Fruit fly (Drosophila melanogaster): Measurements from ENCODE around the gene hwt.

hwt gene

dm6 chrX:12496930-12497329 is 71.3 kb downstream of the hwt start, which contains the start of gene mdu (continued):
- peak; percentile 39 for TF ChIP-seq Xbp1 (GFP tag; optimal IDR thresholded peaks at IDR 0.05)
- peak; percentile 71 for TF ChIP-seq CG17361 (GFP tag; IDR thresholded peaks at IDR 0.05)
- TF ChIP-seq dan (GFP tag; IDR thresholded peaks at IDR 0.05), result no peak
- TF ChIP-seq CG10209 (GFP tag; optimal IDR thresholded peaks at IDR 0.05), result peak; percentile 1
- TF ChIP-seq zen2 (GFP tag; IDR thresholded peaks at IDR 0.05; ENCODE audit: partially characterized antibody), result 0 out of 3 replicates have a peak, but pooled peaks have one; percentile 6
- TF ChIP-seq CG18599 (GFP tag; optimal IDR thresholded peaks at IDR 0.05), result peak; percentile 25
- TF ChIP-seq Oli (tag; optimal IDR thresholded peaks at IDR 0.05), result peak; percentile 19
- peak; percentile 49 for TF ChIP-seq Elba2 (GFP tag; optimal IDR thresholded peaks at IDR 0.05)
- no peak for TF ChIP-seq CG9727 (GFP tag; optimal IDR thresholded peaks at IDR 0.05)
- TF ChIP-seq gem (tag; optimal IDR thresholded peaks at IDR 0.05), result peak; percentile 57
- TF ChIP-seq CG16815 (GFP tag; optimal IDR thresholded peaks at IDR 0.05), result peak; percentile 3
- TF ChIP-seq onecut (GFP tag; IDR thresholded peaks at IDR 0.05), result no peak
- TF ChIP-seq Dek (tag; optimal IDR thresholded peaks at IDR 0.05), result no peak
- TF ChIP-seq MBD-R2 (GFP tag; IDR thresholded peaks at IDR 0.05), result no peak; the same call in 1 of the 2 replicates
- no peak for TF ChIP-seq salm (tag; optimal IDR thresholded peaks at IDR 0.05)
- TF ChIP-seq CG11456 (GFP tag; IDR thresholded peaks at IDR 0.05), result no peak; the same call in 2 of the 3 replicates
- TF ChIP-seq nerfin-2 (GFP tag; IDR thresholded peaks at IDR 0.05; ENCODE audit: partially characterized antibody), result 0 out of 2 replicates have a peak, but pooled peaks have one; percentile 20
- TF ChIP-seq BEAF-32 (GFP tag; optimal IDR thresholded peaks at IDR 0.05), result peak; percentile 61
- TF ChIP-seq slbo (GFP tag; IDR thresholded peaks at IDR 0.05), result peak; percentile 72
- no peak for TF ChIP-seq nom (GFP tag; optimal IDR thresholded peaks at IDR 0.05)
- TF ChIP-seq CG7556 (GFP tag; optimal IDR thresholded peaks at IDR 0.05), result peak; percentile 31
- peak; percentile 19 for TF ChIP-seq Ets65A (GFP tag)
- TF ChIP-seq NfI (GFP tag; optimal IDR thresholded peaks at IDR 0.05), result no peak
- 0 out of 3 replicates have a peak, but pooled peaks have one; percentile 32 for TF ChIP-seq Dbx (GFP tag; IDR thresholded peaks at IDR 0.05)
- peak; percentile 48 for TF ChIP-seq ind (GFP tag; optimal IDR thresholded peaks at IDR 0.05)
- TF ChIP-seq CG16813 (GFP tag; IDR thresholded peaks at IDR 0.05; ENCODE audit: partially characterized antibody), result 0 out of 3 replicates have a peak, but pooled peaks have one; percentile 30
- peak; percentile 20 for TF ChIP-seq lilli (GFP tag; optimal IDR thresholded peaks at IDR 0.05)
- no peak for TF ChIP-seq CG11398 (GFP tag; optimal IDR thresholded peaks at IDR 0.05)
- peak; percentile 19; the same call in 1 of the 2 replicates for TF ChIP-seq Scr (GFP tag; IDR thresholded peaks at IDR 0.05; ENCODE audit: partially characterized antibody)
- TF ChIP-seq CG12155 (GFP tag; optimal IDR thresholded peaks at IDR 0.05), result no peak
- TF ChIP-seq Sox102F (GFP tag; optimal IDR thresholded peaks at IDR 0.05), result peak; percentile 8
- no peak for TF ChIP-seq CG9797 (GFP tag; optimal IDR thresholded peaks at IDR 0.05)
- TF ChIP-seq MESR4 (GFP tag; optimal IDR thresholded peaks at IDR 0.05), result no peak
- no peak for TF ChIP-seq E2f2 (GFP tag; IDR thresholded peaks at IDR 0.05)
- TF ChIP-seq CG3847 (GFP tag; IDR thresholded peaks at IDR 0.05), result peak; percentile 54
- TF ChIP-seq wek (GFP tag; optimal IDR thresholded peaks at IDR 0.05), result no peak

- peak; percentile 56 for TF ChIP-seq Myb (GFP tag; optimal IDR thresholded peaks at IDR 0.05)
- peak; percentile 47 for TF ChIP-seq Dref (GFP tag; IDR thresholded peaks at IDR 0.05)
- no peak for TF ChIP-seq Mad (GFP tag; optimal IDR thresholded peaks at IDR 0.05)
These were observed 71.8 kb downstream of the hwt start, which contains the start of gene Mks1 for dm6 chrX:12496497-12496896. TSS of gene Mks1 (minus strand) at chrX:12496597.
